Fruit fly (Drosophila melanogaster): ENCODE results near the gene Bdbt.

Gene Bdbt

DNA sequence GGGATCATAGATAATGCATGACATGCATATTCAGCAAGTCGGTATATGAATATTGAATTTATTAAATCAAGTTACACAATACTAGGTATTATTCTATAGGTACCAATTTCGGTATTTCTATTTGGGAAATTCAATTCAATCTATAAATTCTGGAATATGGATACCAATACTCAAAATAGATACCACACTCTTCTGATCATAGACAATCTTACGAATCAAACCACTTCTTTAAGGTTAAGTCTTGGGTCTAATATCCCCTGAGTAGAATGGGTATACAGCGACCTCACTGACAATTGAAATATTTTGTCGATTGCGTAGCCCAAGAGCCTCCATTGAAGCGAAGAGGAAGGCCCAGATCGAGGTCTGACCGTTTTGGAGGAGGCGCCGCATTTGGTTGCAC, 25.8 kb downstream of the Bdbt start (continued):
- TF ChIP-seq CG8281 (tag; optimal IDR thresholded peaks at IDR 0.05), result no peak
- no peak for TF ChIP-seq CG9215 (GFP tag; IDR thresholded peaks at IDR 0.05)
- peak in 1 of 2 experiments; percentile 29 for TF ChIP-seq bsh (GFP tag; optimal IDR thresholded peaks at IDR 0.05)
- no peak for TF ChIP-seq CG9817 (tag; optimal IDR thresholded peaks at IDR 0.05)
- TF ChIP-seq Xbp1 (GFP tag; optimal IDR thresholded peaks at IDR 0.05), result peak; percentile 20
- TF ChIP-seq Hsf (GFP tag; optimal IDR thresholded peaks at IDR 0.05), result peak; percentile 4
- no peak for TF ChIP-seq tgo (GFP tag; IDR thresholded peaks at IDR 0.05)
- no peak for TF ChIP-seq pum (GFP tag; optimal IDR thresholded peaks at IDR 0.05)
- TF ChIP-seq CG4730 (GFP tag; IDR thresholded peaks at IDR 0.05), result no peak
- no peak for TF ChIP-seq CG31365 (tag; optimal IDR thresholded peaks at IDR 0.05)
- TF ChIP-seq grn (GFP tag; optimal IDR thresholded peaks at IDR 0.05), result no peak
- peak; percentile 60 for TF ChIP-seq kni (GFP tag; optimal IDR thresholded peaks at IDR 0.05)
- no peak for TF ChIP-seq B-H2 (GFP tag; optimal IDR thresholded peaks at IDR 0.05)
- TF ChIP-seq HmgZ (tag; optimal IDR thresholded peaks at IDR 0.05), result no peak
- TF ChIP-seq ci (GFP tag; IDR thresholded peaks at IDR 0.05), result 0 out of 3 replicates have a peak, but pooled peaks have one; percentile 46
- no peak for TF ChIP-seq GATAe (GFP tag; conservative IDR thresholded peaks at IDR 0.05)
- no peak for TF ChIP-seq ato (GFP tag; IDR thresholded peaks at IDR 0.05; ENCODE audit: partially characterized antibody)
- no peak for TF ChIP-seq Dp (GFP tag; optimal IDR thresholded peaks at IDR 0.05)
- peak; percentile 10 for TF ChIP-seq CG12942 (GFP tag; optimal IDR thresholded peaks at IDR 0.05)
- no peak for TF ChIP-seq CG13296 (GFP tag; optimal IDR thresholded peaks at IDR 0.05)
- TF ChIP-seq CG15269 (tag; optimal IDR thresholded peaks at IDR 0.05), result peak; percentile 5
- TF ChIP-seq Hmx (GFP tag; optimal IDR thresholded peaks at IDR 0.05), result no peak
- TF ChIP-seq CG11456 (GFP tag; IDR thresholded peaks at IDR 0.05), result no peak
- no peak for TF ChIP-seq mam (GFP tag; optimal IDR thresholded peaks at IDR 0.05)
- no peak for TF ChIP-seq lbe (GFP tag; optimal IDR thresholded peaks at IDR 0.05)
- TF ChIP-seq slbo (GFP tag; IDR thresholded peaks at IDR 0.05), result no peak; the same call in 1 of the 2 replicates
- TF ChIP-seq wor (GFP tag; IDR thresholded peaks at IDR 0.05), result no peak
- no peak for TF ChIP-seq Meics (GFP tag; optimal IDR thresholded peaks at IDR 0.05)
- TF ChIP-seq nmo (GFP tag; optimal IDR thresholded peaks at IDR 0.05), result no peak
- no peak for TF ChIP-seq CG33213 (GFP tag; optimal IDR thresholded peaks at IDR 0.05)
- no peak for TF ChIP-seq Deaf1 (tag; optimal IDR thresholded peaks at IDR 0.05)
- no peak for TF ChIP-seq nau (GFP tag; optimal IDR thresholded peaks at IDR 0.05)
- TF ChIP-seq ssp (GFP tag; IDR thresholded peaks at IDR 0.05), result no peak
- no peak for TF ChIP-seq CG1602 (GFP tag; optimal IDR thresholded peaks at IDR 0.05)
- TF ChIP-seq CG30431 (GFP tag; optimal IDR thresholded peaks at IDR 0.05), result no peak
- no peak for TF ChIP-seq CG14710 (tag; optimal IDR thresholded peaks at IDR 0.05)
- TF ChIP-seq Jarid2 (GFP tag; optimal IDR thresholded peaks at IDR 0.05), result no peak
- no peak for TF ChIP-seq CG2202 (tag; optimal IDR thresholded peaks at IDR 0.05)
- TF ChIP-seq pb (GFP tag; optimal IDR thresholded peaks at IDR 0.05), result no peak
- TF ChIP-seq ken (GFP tag; IDR thresholded peaks at IDR 0.05), result no peak
- no peak for TF ChIP-seq pan (optimal IDR thresholded peaks at IDR 0.05)
- TF ChIP-seq pan (GFP tag; optimal IDR thresholded peaks at IDR 0.05 in 1 of 2, IDR thresholded peaks at IDR 0.05 in 1 of 2), result no peak
- TF ChIP-seq caup (GFP tag; optimal IDR thresholded peaks at IDR 0.05; ENCODE audit: severe bottlenecking), result no peak
- TF ChIP-seq CG17612 (GFP tag; IDR thresholded peaks at IDR 0.05), result no peak
- no peak for TF ChIP-seq Hand (GFP tag; optimal IDR thresholded peaks at IDR 0.05)
- no peak for TF ChIP-seq CG10147 (GFP tag; optimal IDR thresholded peaks at IDR 0.05)
- peak; percentile 11 for TF ChIP-seq CG12391 (tag; optimal IDR thresholded peaks at IDR 0.05)
- TF ChIP-seq Sox102F (GFP tag; optimal IDR thresholded peaks at IDR 0.05), result peak; percentile 56
- no peak; the same call in 1 of the 2 replicates for TF ChIP-seq CG10366 (GFP tag; IDR thresholded peaks at IDR 0.05)
- TF ChIP-seq twi (tag; optimal IDR thresholded peaks at IDR 0.05), result no peak
- no peak for TF ChIP-seq CG7987 (GFP tag; optimal IDR thresholded peaks at IDR 0.05)
